Fruit fly (Drosophila melanogaster) whole organism, larva: ENCODE measurements around the gene RPA3.
A peak's percentile ranks its signal among the peaks of the same experiment; 100 is the strongest.
"Not testable (repeated sequence)": the region's sequence is repeated elsewhere in the genome, so short reads cannot be mapped to it uniquely, and the experiment has no call there.

ENCODE experiments used
- noc ChIP-seq: fragments of 200-800 bp; sonication (Bioruptor generic); optimal IDR thresholded peaks from 3 replicates; lab custom pipeline; 2019; ENCODE audit warnings: missing biosample characterization, mild to moderate bottlenecking, missing genetic modification characterization, moderate library complexity

RPA3 gene

DNA sequence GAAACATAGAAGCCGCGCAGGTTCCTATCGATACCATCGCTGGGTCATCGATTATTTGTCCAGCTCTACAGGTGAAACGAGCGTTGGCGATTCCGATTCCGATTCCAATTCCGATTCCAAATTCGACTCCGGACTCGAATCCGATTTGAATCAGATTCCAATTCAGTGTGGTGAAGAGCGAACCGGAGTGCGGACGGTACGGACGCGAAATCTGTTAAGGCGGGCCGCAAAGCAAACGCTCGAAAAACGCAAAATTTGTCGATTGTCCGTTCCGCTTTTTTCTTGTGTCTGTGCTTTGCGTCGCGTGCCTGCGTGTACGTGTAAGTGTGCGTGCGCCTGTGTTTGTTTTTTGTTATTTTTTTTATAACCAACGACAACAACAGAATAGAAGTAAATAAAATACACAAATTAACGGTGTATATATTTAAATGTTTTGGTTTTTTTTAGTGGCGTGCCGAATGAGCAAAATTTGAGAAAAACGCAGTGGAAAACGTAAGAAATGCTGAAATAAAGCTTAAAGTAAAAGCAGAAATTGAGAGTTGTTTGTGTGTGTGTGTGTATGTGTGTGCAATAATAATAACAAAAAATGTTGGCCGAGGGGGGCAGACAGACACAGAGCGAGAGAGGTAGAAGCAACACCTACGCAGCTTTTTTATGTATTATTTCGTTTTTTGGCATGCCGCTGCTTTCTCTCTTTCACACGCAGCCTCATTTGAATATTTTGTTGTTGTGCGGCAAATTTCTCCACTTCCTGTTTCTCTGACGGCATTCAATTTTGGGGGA lies 6.4 kb upstream of the RPA3 start, which contains the start of gene Ptp10D:
TSS of gene Ptp10D (plus strand) at position 150 of the 783 bp plus-strand sequence.
- no peak for TF ChIP-seq noc (tag; lab: Kevin White, UChicago)

DNA sequence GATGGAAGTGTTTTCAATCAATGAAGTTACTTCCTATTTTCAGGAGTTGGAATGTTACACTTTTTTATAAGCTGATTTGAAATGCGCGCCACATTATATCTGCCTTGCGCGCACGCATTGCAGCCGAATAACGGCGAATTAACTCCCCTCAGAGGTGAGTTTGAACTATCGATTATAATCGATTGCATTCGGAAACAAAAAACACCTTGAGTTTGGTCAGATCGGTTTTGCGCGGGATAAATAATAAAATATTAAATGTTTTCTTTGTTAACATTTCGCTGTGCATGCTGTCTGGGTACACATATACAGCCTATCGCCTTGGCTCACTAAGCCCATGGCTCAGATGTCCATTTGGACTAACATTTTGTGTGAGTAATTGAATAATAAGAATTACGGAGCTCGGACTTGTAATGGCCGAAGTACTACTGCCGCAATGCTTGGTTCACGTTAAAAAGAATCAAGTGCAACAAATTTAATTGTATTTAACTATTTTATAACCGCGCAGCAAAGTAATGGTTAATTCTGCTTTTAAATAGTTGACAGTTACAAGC lies 5.8 kb upstream of the RPA3 start:
- TF ChIP-seq noc (tag; lab: Kevin White, UChicago), result no peak

DNA sequence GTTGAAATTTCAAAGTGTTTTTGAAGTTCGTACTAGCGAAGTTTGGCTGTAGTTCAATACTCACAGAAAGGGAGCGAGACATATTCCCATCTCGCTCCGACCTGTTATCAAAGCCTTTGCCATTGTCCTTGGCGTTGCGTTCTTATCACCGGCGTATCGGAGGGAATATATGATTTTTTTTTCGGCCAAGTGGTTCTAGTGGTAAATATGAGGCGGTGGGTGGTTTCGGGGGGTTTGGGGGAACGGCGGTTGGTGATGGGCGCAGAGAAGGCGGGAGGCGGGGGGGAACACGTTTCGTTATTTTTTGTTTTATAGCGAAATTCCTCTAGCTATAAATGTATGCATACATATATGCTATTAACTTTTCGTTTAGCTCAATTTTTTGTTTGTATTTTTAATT lies 4.9 kb upstream of the RPA3 start:
- no peak for TF ChIP-seq noc (tag; lab: Kevin White, UChicago)

DNA sequence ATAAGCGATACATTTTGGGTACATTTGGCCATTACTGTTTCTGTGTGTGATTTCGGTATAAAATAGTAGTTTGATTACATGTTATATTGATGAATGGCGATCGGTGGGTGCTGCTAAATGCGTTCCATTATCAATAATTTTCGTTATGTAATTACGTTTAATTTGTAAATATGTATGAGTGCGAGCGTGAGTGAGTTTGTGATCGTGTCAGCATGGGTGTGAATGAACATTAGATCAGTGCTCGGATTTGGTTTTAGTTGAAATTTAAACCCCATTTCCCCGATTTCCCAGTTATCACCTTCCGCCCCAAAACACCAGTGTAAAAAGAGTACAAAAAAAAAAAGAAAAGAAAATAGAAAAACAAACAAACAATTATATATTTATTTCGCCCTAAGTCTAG lies 4.0 kb upstream of the RPA3 start:
- no peak for TF ChIP-seq noc (tag; lab: Kevin White, UChicago)

DNA sequence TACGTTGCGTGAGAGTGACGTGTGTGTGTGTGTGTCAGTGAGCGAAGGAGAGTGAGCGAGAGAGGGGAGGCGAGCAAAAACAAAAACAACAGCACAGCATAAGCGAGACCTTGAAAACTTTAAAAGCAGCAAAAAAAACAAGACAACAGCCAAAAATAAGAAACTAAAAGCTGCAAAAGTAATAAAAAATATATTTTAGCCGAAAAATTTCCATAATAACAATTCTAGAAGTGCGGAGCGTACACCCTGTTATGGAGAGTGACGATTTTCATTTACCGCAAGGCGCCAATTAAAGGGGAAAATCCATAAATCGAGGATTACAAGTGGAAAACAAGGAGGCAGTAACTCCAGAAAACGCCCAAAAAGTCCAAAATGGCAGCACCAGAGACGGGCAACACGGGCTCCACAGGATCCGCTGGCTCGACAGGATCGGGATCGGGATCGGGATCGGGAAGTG lies 884 bp upstream of the RPA3 start:
- no peak for TF ChIP-seq noc (tag; lab: Kevin White, UChicago)

DNA sequence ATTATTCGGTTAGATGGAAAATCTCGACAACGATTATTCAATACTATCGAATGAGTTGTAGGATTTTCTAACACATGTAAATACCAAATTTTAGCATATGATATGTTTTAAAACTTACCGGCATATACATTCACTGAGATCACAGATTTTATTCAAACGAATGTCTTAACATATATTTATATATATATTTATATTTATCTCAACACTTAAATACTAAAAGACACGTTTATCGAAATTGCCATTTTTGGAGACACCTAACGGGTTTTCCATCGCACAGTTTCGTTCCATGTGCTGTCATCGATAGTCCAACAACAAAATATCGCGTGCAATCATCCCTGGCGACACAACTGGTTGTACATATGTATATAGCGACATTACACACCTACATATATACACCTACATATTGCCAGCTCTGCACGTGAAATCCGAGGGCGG lies 4.0 kb downstream of the RPA3 start, which contains the start of the genes CG2247 and CG1703:
TSS of gene CG2247 (minus strand) at position 8 of the 435 bp plus-strand sequence.
TSS of gene CG1703 (plus strand) at position 283 of the 435 bp plus-strand sequence.
- TF ChIP-seq noc (tag; lab: Kevin White, UChicago), result peak; percentile 12

DNA sequence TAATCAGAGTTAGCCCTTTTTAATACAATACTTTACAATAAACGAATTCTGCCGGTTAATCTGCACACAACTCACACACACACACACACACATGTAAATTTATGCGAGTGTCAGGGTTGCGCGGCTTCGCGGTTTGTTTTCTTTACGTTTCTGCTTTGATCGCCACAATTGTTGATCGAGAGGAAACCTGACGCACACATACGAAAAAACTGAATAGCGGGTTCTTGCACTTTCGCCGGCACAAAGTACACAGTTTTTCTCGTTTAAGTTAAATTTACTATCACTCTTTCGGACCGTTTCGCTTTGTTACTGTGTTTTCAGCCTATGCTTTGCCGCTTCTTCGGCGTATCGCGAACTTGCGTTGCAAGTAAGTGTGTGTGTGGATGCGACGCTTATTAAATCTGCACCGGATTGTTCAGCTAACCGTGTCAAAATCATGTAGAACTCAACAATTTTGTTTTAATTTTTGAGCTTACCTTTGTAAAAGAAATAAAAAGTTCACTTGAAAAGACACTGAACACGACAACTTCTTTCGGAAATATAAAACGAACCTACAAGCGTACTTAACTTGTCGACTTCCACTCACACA lies 4.5 kb downstream of the RPA3 start:
- TF ChIP-seq noc (tag; lab: Kevin White, UChicago), result no peak

DNA sequence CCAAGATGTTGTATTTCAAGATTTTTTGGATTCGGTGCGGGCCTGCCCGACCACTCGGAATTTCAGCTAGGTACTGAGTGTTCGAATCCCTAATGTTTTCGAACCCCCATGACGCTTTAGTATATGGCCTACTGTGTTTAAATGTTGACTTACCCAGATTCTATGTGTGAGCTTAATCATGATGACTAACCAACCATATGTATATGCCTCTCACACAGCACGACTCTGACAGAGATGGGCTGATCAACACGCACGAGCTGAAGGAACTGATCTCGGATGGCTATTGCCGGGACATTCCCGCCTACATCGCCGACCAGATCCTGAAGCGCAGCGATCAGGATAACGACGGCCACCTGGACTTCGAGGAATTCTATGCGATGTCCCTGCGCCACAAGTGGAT lies 11.5 kb downstream of the RPA3 start, which contains the start of gene CG2533:
TSS of gene CG2533 (minus strand) at position 101 of the 400 bp plus-strand sequence.
- TF ChIP-seq noc (tag; lab: Kevin White, UChicago), result no peak

DNA sequence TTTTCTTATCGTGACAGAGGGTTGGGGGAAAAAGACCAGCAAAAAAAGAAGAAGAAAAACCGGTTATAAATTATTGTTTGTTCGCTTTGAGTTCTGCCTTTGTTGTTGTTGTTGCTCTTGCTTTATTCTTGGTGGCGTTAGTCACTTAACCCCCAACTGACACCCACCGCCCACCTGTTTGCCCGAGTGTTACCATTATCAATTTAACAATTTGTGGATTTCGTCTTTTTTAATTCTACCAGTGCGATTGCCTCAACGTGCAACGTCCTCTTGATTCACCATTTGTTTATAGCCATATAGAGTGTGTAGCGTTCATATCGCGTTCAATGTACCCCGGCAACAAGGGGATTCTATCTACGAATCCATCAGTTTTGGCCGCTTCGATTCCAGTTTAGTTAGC lies 14.2 kb downstream of the RPA3 start:
- TF ChIP-seq noc (tag; lab: Kevin White, UChicago), result no peak

DNA sequence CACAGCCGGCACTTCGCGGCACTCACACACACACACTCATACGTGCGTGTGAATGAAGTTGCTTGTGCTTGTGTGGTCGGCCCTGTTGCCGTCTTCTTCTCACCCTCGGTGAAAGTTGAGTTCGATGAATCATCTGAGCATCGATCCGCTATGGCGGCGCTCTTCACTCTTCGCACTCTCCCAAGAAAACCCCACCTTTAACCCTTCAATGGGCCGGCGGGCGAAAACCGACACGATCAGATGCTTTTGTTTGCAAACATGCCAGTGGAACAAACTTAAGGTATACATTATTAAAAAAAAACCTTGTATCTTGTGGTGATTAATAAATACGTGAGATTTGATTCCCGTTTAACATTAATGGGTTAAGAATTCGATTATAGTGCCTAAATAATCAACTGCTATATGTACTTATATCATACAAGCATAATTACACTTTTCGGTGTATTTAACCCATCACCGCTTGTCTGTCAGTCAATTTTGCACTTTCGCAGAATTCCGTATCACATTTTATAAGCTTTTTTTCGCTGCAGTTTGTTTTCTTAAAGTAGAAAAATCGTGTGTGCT lies 14.8 kb downstream of the RPA3 start:
- no peak for TF ChIP-seq noc (tag; lab: Kevin White, UChicago)

- TF ChIP-seq noc (tag; lab: Kevin White, UChicago), result not testable (repeated sequence)
These were observed 16.1 kb downstream of the RPA3 start, which contains the start of gene rho-4 for dm6 chrX:11599589-11599988. Gene rho-4 (plus strand): TSS chrX:11599838.

dm6 chrX:11584075-11584474 lies 31.6 kb downstream of the RPA3 start, which contains the start of gene pkm:
Gene pkm (minus strand): TSS chrX:11584175.
- TF ChIP-seq noc (tag; lab: Kevin White, UChicago), result no peak

- TF ChIP-seq noc (tag; lab: Kevin White, UChicago), result peak; percentile 47
These were observed 35.3 kb downstream of the RPA3 start, which contains the start of gene nod for dm6 chrX:11580200-11580840. Gene nod (plus strand): TSS chrX:11580772.

DNA sequence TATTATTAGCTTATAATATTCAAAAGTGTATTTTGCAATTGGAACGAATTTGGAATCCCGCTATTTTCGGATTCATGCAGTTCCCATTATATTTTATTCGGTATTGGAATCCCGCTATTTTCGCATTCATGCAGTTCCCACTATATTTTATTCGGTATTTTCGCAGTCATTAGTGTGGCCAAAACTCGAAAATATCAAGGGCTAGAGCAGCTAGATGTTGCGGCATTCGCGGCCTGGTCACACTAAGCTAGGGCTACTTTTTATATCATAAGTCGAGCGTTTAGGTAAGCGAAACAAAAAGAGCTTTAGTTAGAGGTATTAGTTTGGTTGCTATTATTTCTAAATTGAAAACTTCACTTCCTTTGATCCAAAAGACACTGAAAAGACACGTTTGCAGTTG lies 36.8 kb downstream of the RPA3 start:
- no peak for TF ChIP-seq noc (tag; lab: Kevin White, UChicago)

DNA sequence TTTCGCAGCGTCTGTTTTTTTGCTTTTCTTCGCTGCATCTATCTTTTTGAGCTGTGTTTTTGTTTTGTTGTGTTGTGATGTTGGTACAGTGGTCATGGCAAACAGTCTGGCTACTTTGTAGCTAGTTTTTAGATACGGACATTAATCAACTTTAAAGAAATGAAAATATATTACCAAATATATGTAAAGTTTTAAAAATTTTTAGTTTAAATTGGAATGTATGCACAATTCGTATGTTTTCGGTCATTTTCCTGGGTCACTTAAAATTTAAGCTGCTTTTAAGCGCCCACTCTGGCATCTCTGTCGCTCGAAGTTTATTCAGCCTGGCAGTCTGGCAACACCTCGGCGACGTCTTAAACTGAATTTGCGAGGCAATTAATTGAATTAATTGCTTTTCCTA lies 39.1 kb downstream of the RPA3 start, which contains the start of gene CG11695:
TSS of gene CG11695 (plus strand) at position 344 of the 400 bp plus-strand sequence.
- TF ChIP-seq noc (tag; lab: Kevin White, UChicago), result peak; percentile 54
